Worm (Caenorhabditis elegans) whole organism, L4 larva: ENCODE data around the gene cpg-19.

ENCODE experiments used
- T26A8.4 ChIP-seq: fragments of 200-800 bp; sonication (Bioruptor generic); IDR thresholded peaks from 2 replicates; pipeline ENCODE4 v1.3.6; 2022; ENCODE audit warnings: missing genetic modification characterization, missing compliant biosample characterization
- cey-2 ChIP-seq: sonication (generic microtip); optimal IDR thresholded peaks from 3 replicates; lab custom pipeline; 2017; ENCODE audit warnings: missing genetic modification characterization, mild to moderate bottlenecking, missing compliant biosample characterization, antibody characterized with exemption, borderline replicate concordance; ENCODE audit not compliant: insufficient read depth
- ctbp-1 ChIP-seq: fragments of 200-800 bp; sonication (Bioruptor generic); IDR thresholded peaks from 2 replicates; pipeline ENCODE4 v1.3.6; 2022; ENCODE audit warnings: missing genetic modification reagents, missing genetic modification characterization, missing compliant biosample characterization
- daf-12 ChIP-seq: fragments of 150-350 bp; optimal IDR thresholded peaks from 2 replicates; lab custom pipeline; 2014; ENCODE audit warnings: missing biosample characterization, missing genetic modification reagents, missing genetic modification characterization
- daf-16 ChIP-seq, 3 experiments: sonication (generic microtip); optimal IDR thresholded peaks; 2 replicates each; lab custom pipeline; 2016 to 2017; ENCODE audit warnings: missing genetic modification characterization in 3 of 3, missing genetic modification reagents in 3 of 3, mild to moderate bottlenecking in 2 of 3, missing compliant biosample characterization in 2 of 3, missing biosample characterization in 1 of 3, moderate library complexity in 1 of 3
- dmd-6 ChIP-seq: fragments of 200-800 bp; sonication (Bioruptor generic); IDR thresholded peaks from 2 replicates; pipeline ENCODE4 v1.3.6; 2022; ENCODE audit warnings: missing genetic modification reagents, missing genetic modification characterization, missing compliant biosample characterization
- dve-1 ChIP-seq: sonication (generic microtip); optimal IDR thresholded peaks from 2 replicates; lab custom pipeline; 2017; ENCODE audit warnings: antibody characterized with exemption, mild to moderate bottlenecking, missing genetic modification characterization, missing compliant biosample characterization; ENCODE audit not compliant: insufficient read depth
- egl-27 ChIP-seq: sonication (generic microtip); optimal IDR thresholded peaks from 3 replicates; lab custom pipeline; 2017; ENCODE audit warnings: missing biosample characterization, missing genetic modification reagents, missing genetic modification characterization
- egl-43 ChIP-seq: fragments of 200-800 bp; sonication (Bioruptor generic); IDR thresholded peaks from 2 replicates; pipeline ENCODE4 v1.3.6; 2022; ENCODE audit warnings: missing genetic modification reagents, missing genetic modification characterization, missing compliant biosample characterization
- fos-1 ChIP-seq: fragments of 150-350 bp; optimal IDR thresholded peaks from 2 replicates; lab custom pipeline; 2014; ENCODE audit warnings: missing biosample characterization, missing genetic modification characterization
- hlh-11 ChIP-seq: fragments of 200-800 bp; sonication (Bioruptor generic); optimal IDR thresholded peaks from 2 replicates; lab custom pipeline; 2018; ENCODE audit warnings: mild to moderate bottlenecking, missing genetic modification characterization, missing compliant biosample characterization
- hlh-30 ChIP-seq: sonication (generic microtip); optimal IDR thresholded peaks from 2 replicates; lab custom pipeline; 2017; ENCODE audit warnings: antibody characterized with exemption, mild to moderate bottlenecking, missing genetic modification characterization, missing compliant biosample characterization; ENCODE audit not compliant: insufficient read depth
- hmg-1.1 ChIP-seq: fragments of 200-800 bp; sonication (Bioruptor generic); IDR thresholded peaks from 2 replicates; pipeline ENCODE4 v1.3.6; 2022; ENCODE audit warnings: missing genetic modification reagents, missing genetic modification characterization, missing compliant biosample characterization
- lim-7 ChIP-seq: fragments of 200-800 bp; sonication (Bioruptor generic); IDR thresholded peaks from 2 replicates; pipeline ENCODE4 v1.3.6; 2022; ENCODE audit warnings: missing genetic modification characterization, missing compliant biosample characterization
- lin-39 ChIP-seq: fragments of 150-350 bp; optimal IDR thresholded peaks from 2 replicates; lab custom pipeline; 2014; ENCODE audit warnings: missing biosample characterization, missing genetic modification reagents, missing genetic modification characterization
- lir-3 ChIP-seq: sonication (generic microtip); optimal IDR thresholded peaks from 2 replicates; lab custom pipeline; 2016; ENCODE audit warnings: mild to moderate bottlenecking, missing genetic modification characterization, missing compliant biosample characterization
- lsy-2 ChIP-seq, 2 experiments: fragments of 150-350 bp in 1 of 2; sonication (generic microtip) in 1 of 2; optimal IDR thresholded peaks; 2 replicates each; lab custom pipeline; 2014 to 2017; ENCODE audit warnings: missing biosample characterization in 2 of 2, missing genetic modification characterization in 2 of 2
- mdt-29 ChIP-seq: fragments of 200-800 bp; sonication (Bioruptor generic); IDR thresholded peaks from 2 replicates; pipeline ENCODE4 v1.3.6; 2022; ENCODE audit warnings: missing genetic modification reagents, missing genetic modification characterization, missing compliant biosample characterization
- mxl-2 ChIP-seq: fragments of 200-800 bp; sonication (Bioruptor generic); conservative IDR thresholded peaks from 2 replicates; pipeline ENCODE4 v1.3.6; 2022; ENCODE audit warnings: missing genetic modification reagents, missing genetic modification characterization, missing compliant biosample characterization
- nhr-10 ChIP-seq: fragments of 150-350 bp; optimal IDR thresholded peaks from 2 replicates; lab custom pipeline; 2014; ENCODE audit warnings: missing biosample characterization, missing genetic modification characterization
- nhr-102 ChIP-seq: sonication (generic microtip); optimal IDR thresholded peaks from 2 replicates; lab custom pipeline; 2016; ENCODE audit warnings: mild to moderate bottlenecking, missing genetic modification characterization, moderate library complexity, missing compliant biosample characterization
- nhr-11 ChIP-seq: fragments of 150-350 bp; optimal IDR thresholded peaks from 2 replicates; lab custom pipeline; 2014; ENCODE audit warnings: missing biosample characterization, missing genetic modification characterization
- nhr-28 ChIP-seq: fragments of 150-350 bp; optimal IDR thresholded peaks from 2 replicates; lab custom pipeline; 2014; ENCODE audit warnings: missing biosample characterization, missing genetic modification characterization
- php-3 ChIP-seq: fragments of 200-800 bp; sonication (Bioruptor generic); IDR thresholded peaks from 2 replicates; pipeline ENCODE4 v1.3.6; 2022; ENCODE audit warnings: missing genetic modification reagents, missing genetic modification characterization, missing compliant biosample characterization
- pqm-1 ChIP-seq: sonication (generic microtip); optimal IDR thresholded peaks from 2 replicates; lab custom pipeline; 2017; ENCODE audit warnings: missing biosample characterization, missing genetic modification characterization
- set-16 ChIP-seq: fragments of 200-800 bp; sonication (Bioruptor generic); IDR thresholded peaks from 2 replicates; pipeline ENCODE4 v1.3.6; 2022; ENCODE audit warnings: missing genetic modification reagents, missing genetic modification characterization, missing compliant biosample characterization
- spr-1 ChIP-seq: sonication (generic microtip); optimal IDR thresholded peaks from 2 replicates; lab custom pipeline; 2016; ENCODE audit warnings: mild to moderate bottlenecking, missing genetic modification characterization, missing compliant biosample characterization
- spr-3 ChIP-seq: fragments of 200-800 bp; sonication (Bioruptor generic); optimal IDR thresholded peaks from 2 replicates; lab custom pipeline; 2018; ENCODE audit warnings: mild to moderate bottlenecking, missing genetic modification characterization, missing compliant biosample characterization
- unc-130 ChIP-seq: sonication (generic microtip); optimal IDR thresholded peaks from 2 replicates; lab custom pipeline; 2016; ENCODE audit warnings: missing genetic modification reagents, missing genetic modification characterization, missing compliant biosample characterization
- unc-62 ChIP-seq, 3 experiments: fragments of 150-350 bp in 1 of 3; sonication (generic microtip); optimal IDR thresholded peaks in 2 of 3; peaks in 1 of 3; 1 replicate in 1 of 3; 2 replicates in 2 of 3; lab custom pipeline; 2014 to 2017; ENCODE audit warnings: missing biosample characterization in 3 of 3, missing genetic modification characterization in 3 of 3, missing genetic modification reagents in 3 of 3, missing genotype in 1 of 3
- zfp-2 ChIP-seq: sonication (generic microtip); optimal IDR thresholded peaks from 2 replicates; lab custom pipeline; 2016; ENCODE audit warnings: mild to moderate bottlenecking, missing genetic modification characterization, missing compliant biosample characterization
- zip-11 ChIP-seq: fragments of 200-800 bp; sonication (Bioruptor generic); IDR thresholded peaks from 2 replicates; pipeline ENCODE4 v1.3.6; 2022; ENCODE audit warnings: missing genetic modification characterization, missing compliant biosample characterization

Gene cpg-19

ce11 chrX:16662723-16663122 is 41.1 kb downstream of the cpg-19 start, which contains the start of gene F43B10.1:
Gene F43B10.1 (minus strand): TSS chrX:16662823.
- TF ChIP-seq set-16 (GFP tag; lab: Robert Waterston, UW) (no peak), spr-3 (GFP tag; lab: Kevin White, UChicago) (no peak), unc-62 (GFP tag; optimal IDR thresholded peaks at IDR 0.05 in 1 of 2; lab: Kevin White, UChicago) (peak in 1 of 2 experiments; percentile 71), unc-62 (tag; optimal IDR thresholded peaks at IDR 0.05; lab: Kevin White, UChicago) (no peak), daf-12 (tag; lab: Kevin White, UChicago) (no peak), egl-27 (tag; lab: Kevin White, UChicago) (no peak), lsy-2 (tag; optimal IDR thresholded peaks at IDR 0.05; lab: Kevin White, UChicago) (no peak)

- TF ChIP-seq dve-1 (no peak), mdt-29 (GFP tag; lab: Robert Waterston, UW) (no peak), mxl-2 (GFP tag; lab: Robert Waterston, UW) (no peak), hmg-1.1 (no peak), nhr-10 (tag; lab: Kevin White, UChicago) (no peak), cey-2 (tag; lab: Kevin White, UChicago) (no peak), zfp-2 (tag; lab: Kevin White, UChicago) (no peak)
Observed at ce11 chrX:16667515-16667914, 45.9 kb downstream of the cpg-19 start.

ce11 chrX:16669106-16669505 is 47.5 kb downstream of the cpg-19 start:
- TF ChIP-seq daf-16 (GFP tag; optimal IDR thresholded peaks at IDR 0.05; lab: Kevin White, UChicago), result no peak
- TF ChIP-seq daf-16 (tag; optimal IDR thresholded peaks at IDR 0.05; lab: Kevin White, UChicago), result peak; percentile 47
- no peak for TF ChIP-seq nhr-102 (tag; lab: Kevin White, UChicago)
- 0 out of 2 replicates have a peak, but pooled peaks have one; percentile 40 for TF ChIP-seq php-3 (GFP tag; lab: Robert Waterston, UW)
- TF ChIP-seq nhr-10 (tag; lab: Kevin White, UChicago), result no peak
- TF ChIP-seq pqm-1 (tag; lab: Kevin White, UChicago), result peak; percentile 55
- TF ChIP-seq hlh-30 (tag; lab: Kevin White, UChicago), result no peak
- peak; percentile 60 for TF ChIP-seq nhr-28 (tag; lab: Kevin White, UChicago)
- TF ChIP-seq dmd-6 (GFP tag; lab: Robert Waterston, UW), result peak; percentile 22; the same call in 1 of the 2 replicates
- TF ChIP-seq lin-39 (tag; lab: Kevin White, UChicago), result no peak
- TF ChIP-seq dve-1, result peak; percentile 13
- TF ChIP-seq, all 104 proteins: peak for 6

- TF ChIP-seq lim-7 (no peak), ctbp-1 (no peak), zip-11 (GFP tag; lab: Robert Waterston, UW) (no peak), unc-130 (GFP tag; lab: Kevin White, UChicago) (no peak), T26A8.4 (no peak), nhr-11 (tag; lab: Kevin White, UChicago) (no peak), nhr-28 (tag; lab: Kevin White, UChicago) (no peak), set-16 (GFP tag; lab: Robert Waterston, UW) (peak; percentile 86), lir-3 (tag; lab: Kevin White, UChicago) (no peak), fos-1 (no peak), egl-43 (GFP tag; lab: Robert Waterston, UW) (0 out of 2 replicates have a peak, but pooled peaks have one; percentile 58), php-3 (GFP tag; lab: Robert Waterston, UW) (0 out of 2 replicates have a peak, but pooled peaks have one; percentile 39), hlh-11 (peak; percentile 18), spr-1 (tag; lab: Kevin White, UChicago) (no peak)
- TF ChIP-seq, all 104 proteins: peak for 4
Observed at ce11 chrX:16671234-16671633, 49.6 kb downstream of the cpg-19 start.
